Fruit fly (Drosophila melanogaster): ENCODE results near the gene CG15927.

dm6 chrX:12470187-12470931 lies 15.8 kb downstream of the CG15927 start:
- TF ChIP-seq h (optimal IDR thresholded peaks at IDR 0.05) (no peak), ttk (optimal IDR thresholded peaks at IDR 0.05) (no peak), psq (optimal IDR thresholded peaks at IDR 0.05) (no peak), Myc (optimal IDR thresholded peaks at IDR 0.05) (no peak), insv (optimal IDR thresholded peaks at IDR 0.05) (no peak)
